Worm (Caenorhabditis elegans): ENCODE results near the gene F49E8.7.

- TF ChIP-seq lin-15B (tag; optimal IDR thresholded peaks at IDR 0.05) (peak; percentile 81), unc-30 (tag; optimal IDR thresholded peaks at IDR 0.05) (no peak), hlh-17 (GFP tag; optimal IDR thresholded peaks at IDR 0.05; ENCODE audit: borderline replicate concordance) (no peak), efl-3 (GFP tag; optimal IDR thresholded peaks at IDR 0.05) (no peak), nhr-28 (tag; optimal IDR thresholded peaks at IDR 0.05) (no peak)
Observed at ce11 chrIV:7580062-7580614, 24.0 kb upstream of the F49E8.7 start, which contains the start of the genes cec-5 and nol-10.

Data from whole organism, L1 larva.